Fruit fly (Drosophila melanogaster) whole organism, embryonic: ENCODE data around the gene CG17325.

Experiments
- CG11696 ChIP-seq: fragments of 200-800 bp; sonication (Bioruptor generic); IDR thresholded peaks from 2 replicates; pipeline ENCODE4 v1.3.6; 2022; ENCODE audit warnings: missing biosample characterization, missing genetic modification characterization
- CG13894 ChIP-seq: fragments of 200-800 bp; sonication (Bioruptor generic); optimal IDR thresholded peaks from 3 replicates; lab custom pipeline; 2018; ENCODE audit warnings: missing biosample characterization, mild to moderate bottlenecking, missing genetic modification characterization, moderate library complexity
- CG14441 ChIP-seq: fragments of 200-800 bp; sonication (Bioruptor generic); IDR thresholded peaks from 2 replicates; pipeline ENCODE4 v1.3.6; 2022; ENCODE audit warnings: missing biosample characterization, missing genetic modification characterization
- CG15269 ChIP-seq: fragments of 200-800 bp; sonication (Bioruptor generic); optimal IDR thresholded peaks from 2 replicates; lab custom pipeline; 2018; ENCODE audit warnings: missing biosample characterization, mild to moderate bottlenecking, missing genetic modification characterization, moderate library complexity
- CG17802 ChIP-seq: fragments of 200-800 bp; sonication (Bioruptor generic); optimal IDR thresholded peaks from 2 replicates; lab custom pipeline; 2018; ENCODE audit warnings: missing biosample characterization, mild to moderate bottlenecking, missing genetic modification characterization, moderate library complexity
- CG2116 ChIP-seq: fragments of 200-800 bp; sonication (Bioruptor generic); optimal IDR thresholded peaks from 3 replicates; lab custom pipeline; 2018; ENCODE audit warnings: missing biosample characterization, mild to moderate bottlenecking, missing genetic modification characterization
- CG4328 ChIP-seq: fragments of 200-800 bp; sonication (Bioruptor generic); optimal IDR thresholded peaks from 3 replicates; lab custom pipeline; 2017; ENCODE audit warnings: missing biosample characterization, missing genetic modification reagents, missing genetic modification characterization
- CG5245 ChIP-seq: fragments of 200-800 bp; sonication (Bioruptor generic); optimal IDR thresholded peaks from 3 replicates; lab custom pipeline; 2016; ENCODE audit warnings: missing biosample characterization, missing genetic modification characterization
- CG7839 ChIP-seq: fragments of 200-800 bp; sonication (Bioruptor generic); optimal IDR thresholded peaks from 3 replicates; lab custom pipeline; 2018; ENCODE audit warnings: missing biosample characterization, mild to moderate bottlenecking, missing genetic modification characterization, moderate library complexity
- CG8290 ChIP-seq, 3 experiments: fragments of 200-800 bp; sonication (Bioruptor generic); optimal IDR thresholded peaks; 2 replicates each; lab custom pipeline; 2016 to 2019; ENCODE audit warnings: missing biosample characterization in 3 of 3, missing genetic modification characterization in 3 of 3, mild to moderate bottlenecking in 2 of 3, moderate library complexity in 1 of 3
- CG9215 ChIP-seq: fragments of 200-800 bp; sonication (Bioruptor generic); IDR thresholded peaks from 2 replicates; pipeline ENCODE4 v1.3.6; 2022; ENCODE audit warnings: missing biosample characterization, missing genetic modification characterization
- CG9437 ChIP-seq: fragments of 200-800 bp; sonication (Bioruptor generic); optimal IDR thresholded peaks from 2 replicates; lab custom pipeline; 2018; ENCODE audit warnings: missing biosample characterization, mild to moderate bottlenecking, missing genetic modification characterization
- CG9817 ChIP-seq: fragments of 200-800 bp; sonication (Bioruptor generic); optimal IDR thresholded peaks from 2 replicates; lab custom pipeline; 2018; ENCODE audit warnings: missing biosample characterization, mild to moderate bottlenecking, missing genetic modification characterization, moderate library complexity
- Dad ChIP-seq: fragments of 200-800 bp; sonication (Bioruptor generic); optimal IDR thresholded peaks from 3 replicates; lab custom pipeline; 2016; ENCODE audit warnings: missing biosample characterization, missing genetic modification characterization
- Doc2 ChIP-seq: fragments of 200-800 bp; sonication (Bioruptor generic); IDR thresholded peaks from 2 replicates; pipeline ENCODE4 v1.3.6; 2022; ENCODE audit warnings: missing biosample characterization, missing genetic modification characterization
- Drgx ChIP-seq: fragments of 200-800 bp; sonication (Bioruptor generic); IDR thresholded peaks from 2 replicates; pipeline ENCODE4 v1.3.6; 2022; ENCODE audit warnings: missing biosample characterization, missing genetic modification characterization
- Fer1 ChIP-seq: fragments of 200-800 bp; sonication (Bioruptor generic); optimal IDR thresholded peaks from 2 replicates; lab custom pipeline; 2017; ENCODE audit warnings: missing biosample characterization, mild to moderate bottlenecking, missing genetic modification characterization
- H2.0 ChIP-seq: fragments of 200-800 bp; sonication (Bioruptor generic); IDR thresholded peaks from 2 replicates; pipeline ENCODE4 v1.3.6; 2022; ENCODE audit warnings: missing biosample characterization, missing genetic modification characterization
- HLHmδ ChIP-seq: fragments of 200-800 bp; sonication (Bioruptor generic); optimal IDR thresholded peaks from 2 replicates; lab custom pipeline; 2018; ENCODE audit warnings: missing biosample characterization, mild to moderate bottlenecking, missing genetic modification characterization, moderate library complexity
- Hr3 ChIP-seq: fragments of 200-800 bp; sonication (Bioruptor generic); optimal IDR thresholded peaks from 3 replicates; lab custom pipeline; 2016; ENCODE audit warnings: missing biosample characterization, missing genetic modification characterization
- NfI ChIP-seq: fragments of 200-800 bp; sonication (Bioruptor generic); optimal IDR thresholded peaks from 3 replicates; lab custom pipeline; 2018; ENCODE audit warnings: missing biosample characterization, mild to moderate bottlenecking, missing genetic modification characterization, moderate library complexity
- Trl ChIP-seq, 3 experiments: fragments of >200 bp in 2 of 3; fragments of 200-800 bp in 1 of 3; sonication (Bioruptor generic) in 1 of 3; optimal IDR thresholded peaks; 2 replicates in 1 of 3; 3 replicates in 2 of 3; lab custom pipeline; 2016 to 2017; ENCODE audit warnings: missing biosample characterization in 1 of 3, missing genetic modification characterization in 1 of 3
- Vsx1 ChIP-seq: fragments of 200-800 bp; sonication (Bioruptor generic); optimal IDR thresholded peaks from 2 replicates; lab custom pipeline; 2017; ENCODE audit warnings: missing biosample characterization, mild to moderate bottlenecking, missing genetic modification characterization, missing genetic modification reagents
- abd-A ChIP-seq: fragments of 200-800 bp; sonication (Bioruptor generic); optimal IDR thresholded peaks from 3 replicates; lab custom pipeline; 2019; ENCODE audit warnings: missing biosample characterization, mild to moderate bottlenecking, missing genetic modification characterization, moderate library complexity
- ase ChIP-seq: fragments of 200-800 bp; sonication (Bioruptor generic); IDR thresholded peaks from 3 replicates; pipeline ENCODE4 v1.3.6; 2022; ENCODE audit warnings: missing biosample characterization, missing genetic modification characterization
- ash1 ChIP-seq: fragments of 200-800 bp; sonication (Bioruptor generic); optimal IDR thresholded peaks from 2 replicates; lab custom pipeline; 2018; ENCODE audit warnings: missing biosample characterization, mild to moderate bottlenecking, missing genetic modification characterization
- chif ChIP-seq, 2 experiments: fragments of 200-800 bp; sonication (Bioruptor generic); optimal IDR thresholded peaks; 3 replicates each; lab custom pipeline; 2016; ENCODE audit warnings: missing biosample characterization in 2 of 2, missing genetic modification characterization in 2 of 2
- croc ChIP-seq: fragments of 200-800 bp; sonication (Bioruptor generic); conservative IDR thresholded peaks from 3 replicates; pipeline ENCODE4 v1.3.6; 2022; ENCODE audit warnings: missing biosample characterization, missing genetic modification characterization
- da ChIP-seq: fragments of 200-800 bp; sonication (Bioruptor generic); optimal IDR thresholded peaks from 2 replicates; lab custom pipeline; 2016; ENCODE audit warnings: missing biosample characterization, missing genetic modification characterization
- dan ChIP-seq: fragments of 200-800 bp; sonication (Bioruptor generic); IDR thresholded peaks from 2 replicates; pipeline ENCODE4 v1.3.6; 2022; ENCODE audit warnings: missing biosample characterization, missing genetic modification characterization
- dmrt99B ChIP-seq: fragments of 200-800 bp; sonication (Bioruptor generic); optimal IDR thresholded peaks from 2 replicates; lab custom pipeline; 2018; ENCODE audit warnings: missing biosample characterization, mild to moderate bottlenecking, missing genetic modification characterization, moderate library complexity
- fd102C ChIP-seq: fragments of 200-800 bp; sonication (Bioruptor generic); optimal IDR thresholded peaks from 2 replicates; lab custom pipeline; 2018; ENCODE audit warnings: missing biosample characterization, mild to moderate bottlenecking, missing genetic modification characterization, moderate library complexity
- gcm2 ChIP-seq: fragments of 200-800 bp; sonication (Bioruptor generic); optimal IDR thresholded peaks from 2 replicates; lab custom pipeline; 2016; ENCODE audit warnings: missing biosample characterization, missing genetic modification characterization
- ham ChIP-seq: fragments of 200-800 bp; sonication (Bioruptor generic); IDR thresholded peaks from 2 replicates; pipeline ENCODE4 v1.3.6; 2022; ENCODE audit warnings: missing biosample characterization, missing genetic modification characterization
- luna ChIP-seq: fragments of 200-800 bp; sonication (Bioruptor generic); optimal IDR thresholded peaks from 2 replicates; lab custom pipeline; 2016; ENCODE audit warnings: missing biosample characterization, missing genetic modification characterization
- nerfin-1 ChIP-seq: fragments of 200-800 bp; sonication (Bioruptor generic); optimal IDR thresholded peaks from 3 replicates; lab custom pipeline; 2019; ENCODE audit warnings: missing biosample characterization, mild to moderate bottlenecking, missing genetic modification characterization, moderate library complexity
- nom ChIP-seq: fragments of 200-800 bp; sonication (Bioruptor generic); optimal IDR thresholded peaks from 2 replicates; lab custom pipeline; 2017; ENCODE audit warnings: missing biosample characterization, missing genetic modification characterization, mild to moderate bottlenecking, moderate library complexity, missing genetic modification reagents
- pfk ChIP-seq: fragments of 200-800 bp; sonication (Bioruptor generic); optimal IDR thresholded peaks from 2 replicates; lab custom pipeline; 2018; ENCODE audit warnings: missing biosample characterization, mild to moderate bottlenecking, missing genetic modification characterization, moderate library complexity
- phol ChIP-seq: fragments of 200-800 bp; sonication (Bioruptor generic); optimal IDR thresholded peaks from 3 replicates; lab custom pipeline; 2018; ENCODE audit warnings: missing biosample characterization, mild to moderate bottlenecking, missing genetic modification characterization, moderate library complexity
- pum ChIP-seq: fragments of 200-800 bp; sonication (Bioruptor generic); optimal IDR thresholded peaks from 2 replicates; lab custom pipeline; 2016; ENCODE audit warnings: missing biosample characterization, missing genetic modification characterization
- sima ChIP-seq: fragments of 200-800 bp; sonication (Bioruptor generic); optimal IDR thresholded peaks from 2 replicates; lab custom pipeline; 2016; ENCODE audit warnings: missing biosample characterization, missing genetic modification characterization
- sob ChIP-seq: fragments of 200-800 bp; sonication (Bioruptor generic); IDR thresholded peaks from 2 replicates; pipeline ENCODE4 v1.3.6; 2022; ENCODE audit warnings: missing biosample characterization, missing genetic modification characterization
- sr ChIP-seq: fragments of 200-800 bp; sonication (Bioruptor generic); IDR thresholded peaks from 3 replicates; pipeline ENCODE4 v1.3.6; 2022; ENCODE audit warnings: missing biosample characterization, missing genetic modification characterization
- ssp ChIP-seq: fragments of 200-800 bp; sonication (Bioruptor generic); IDR thresholded peaks from 2 replicates; pipeline ENCODE4 v1.3.6; 2022; ENCODE audit warnings: missing biosample characterization, missing genetic modification characterization
- sug ChIP-seq: fragments of 200-800 bp; optimal IDR thresholded peaks from 2 replicates; lab custom pipeline; 2019; ENCODE audit warnings: missing biosample characterization, mild to moderate bottlenecking, missing genetic modification characterization, moderate library complexity
- twi ChIP-seq: fragments of 200-800 bp; optimal IDR thresholded peaks from 2 replicates; lab custom pipeline; 2019; ENCODE audit warnings: missing biosample characterization, mild to moderate bottlenecking, missing genetic modification characterization, moderate library complexity
- wdn ChIP-seq: fragments of 200-800 bp; sonication (Bioruptor generic); IDR thresholded peaks from 2 replicates; pipeline ENCODE4 v1.3.6; 2022; ENCODE audit warnings: missing biosample characterization, missing genetic modification characterization
- wor ChIP-seq: fragments of 200-800 bp; sonication (Bioruptor generic); IDR thresholded peaks from 2 replicates; pipeline ENCODE4 v1.3.6; 2022; ENCODE audit warnings: missing biosample characterization, missing genetic modification characterization

Gene CG17325

DNA sequence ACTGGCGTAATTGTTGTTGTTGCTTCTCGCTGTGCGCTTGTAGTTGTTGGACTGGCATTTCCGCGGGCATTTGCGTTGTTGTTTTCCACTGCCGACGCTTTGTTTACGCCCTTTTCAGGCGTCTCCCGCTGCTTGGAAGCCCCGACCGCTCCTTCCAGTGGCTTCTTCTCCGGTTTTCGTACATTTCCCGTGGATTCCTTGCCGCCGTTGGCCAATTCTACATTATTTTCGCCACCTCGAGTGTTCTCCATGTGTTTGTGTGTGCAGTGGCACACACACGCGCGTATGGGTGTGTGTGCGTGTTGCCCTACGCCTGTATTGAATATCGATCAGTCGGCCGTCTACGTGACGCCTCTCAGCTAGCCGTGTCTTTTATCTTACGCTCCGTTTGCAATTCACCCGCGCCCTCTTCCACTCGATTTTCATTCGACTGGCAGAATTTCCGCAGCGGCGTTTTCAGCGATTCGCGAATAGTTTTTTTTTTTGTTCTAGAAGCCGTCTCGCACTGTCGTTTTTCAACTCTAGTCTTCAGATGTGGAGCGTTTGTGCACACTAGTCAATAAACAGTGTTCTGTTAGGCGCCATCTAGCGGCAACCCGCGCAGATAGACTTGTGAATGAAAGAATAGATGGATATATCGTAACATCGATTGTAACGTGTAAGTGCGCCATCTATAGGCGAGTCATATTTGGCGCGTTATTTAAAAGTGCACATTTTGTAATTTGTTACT lies 26.9 kb downstream of the CG17325 start, which contains the start of gene CG10600:
CG10600 (minus strand) TSS at position 537 of the 730 bp plus-strand sequence.
- peak; percentile 86 for TF ChIP-seq pum (GFP tag; lab: Kevin White, UChicago)
- TF ChIP-seq sug (tag; lab: Kevin White, UChicago) = peak; percentile 80
- TF ChIP-seq CG4328 = peak; percentile 65
- TF ChIP-seq fd102C (GFP tag; lab: Kevin White, UChicago) = peak; percentile 63
- TF ChIP-seq chif (GFP tag; optimal IDR thresholded peaks at IDR 0.05; lab: Kevin White, UChicago) = peak; percentile 79 to 83
- peak; percentile 4 for TF ChIP-seq pfk (GFP tag; lab: Kevin White, UChicago)
- TF ChIP-seq CG14441 (GFP tag; lab: Robert Waterston, UW) = peak; percentile 63
- TF ChIP-seq twi (tag; lab: Kevin White, UChicago) = peak; percentile 34
- TF ChIP-seq CG9215 (GFP tag; lab: Robert Waterston, UW) = peak; percentile 49; the same call in 1 of the 2 replicates
- peak; percentile 54 for TF ChIP-seq nom (GFP tag; lab: Kevin White, UChicago)
- peak; percentile 86 for TF ChIP-seq NfI (GFP tag; lab: Kevin White, UChicago)
- peak; percentile 59; the same call in 2 of the 3 replicates for TF ChIP-seq ase (GFP tag; lab: Robert Waterston, UW)
- TF ChIP-seq dan (GFP tag; lab: Robert Waterston, UW) = no peak
- peak; percentile 86 for TF ChIP-seq CG2116 (GFP tag; lab: Kevin White, UChicago)
- peak; percentile 83 for TF ChIP-seq CG13894 (tag; lab: Kevin White, UChicago)
- peak; percentile 98 for TF ChIP-seq CG8290 (GFP tag; optimal IDR thresholded peaks at IDR 0.05; lab: Kevin White, UChicago)
- peak; percentile 75 to 95 for TF ChIP-seq CG8290 (tag; optimal IDR thresholded peaks at IDR 0.05; lab: Kevin White, UChicago)
- peak; percentile 54; the same call in 1 of the 2 replicates for TF ChIP-seq wdn (GFP tag; lab: Robert Waterston, UW)
- TF ChIP-seq Doc2 (GFP tag; lab: Robert Waterston, UW) = 0 out of 2 replicates have a peak, but pooled peaks have one; percentile 47
- peak; percentile 53 for TF ChIP-seq H2.0 (GFP tag; lab: Robert Waterston, UW)
- TF ChIP-seq gcm2 (GFP tag; lab: Kevin White, UChicago) = peak; percentile 75
- TF ChIP-seq dmrt99B (tag; lab: Kevin White, UChicago) = no peak
- TF ChIP-seq Vsx1 (GFP tag; lab: Kevin White, UChicago) = no peak
- no peak for TF ChIP-seq CG15269 (tag; lab: Kevin White, UChicago)
- TF ChIP-seq Fer1 (GFP tag; lab: Kevin White, UChicago) = peak; percentile 88
- TF ChIP-seq CG9817 (tag; lab: Kevin White, UChicago) = peak; percentile 72
- TF ChIP-seq Dad (GFP tag; lab: Kevin White, UChicago) = peak; percentile 85
- TF ChIP-seq ham = no peak
- peak; percentile 69 for TF ChIP-seq phol (tag; lab: Kevin White, UChicago)
- TF ChIP-seq abd-A = no peak
- TF ChIP-seq CG11696 (GFP tag; lab: Robert Waterston, UW) = peak; percentile 88
- TF ChIP-seq ssp (GFP tag; lab: Robert Waterston, UW) = peak; percentile 66
- no peak for TF ChIP-seq Drgx
- TF ChIP-seq sob (GFP tag; lab: Robert Waterston, UW) = peak; percentile 92
- 0 out of 2 replicates have a peak, but pooled peaks have one; percentile 12 for TF ChIP-seq wor (GFP tag; lab: Robert Waterston, UW)
- peak; percentile 64 for TF ChIP-seq nerfin-1 (tag; lab: Kevin White, UChicago)
- peak; percentile 63 for TF ChIP-seq CG17802 (tag; lab: Kevin White, UChicago)
- TF ChIP-seq Hr3 (GFP tag; lab: Kevin White, UChicago) = peak; percentile 81
- peak; percentile 34 for TF ChIP-seq sima
- peak; percentile 70 for TF ChIP-seq luna
- peak; percentile 30 for TF ChIP-seq ash1
- TF ChIP-seq CG7839 (tag; lab: Kevin White, UChicago) = peak; percentile 76
- no peak for TF ChIP-seq croc
- peak; percentile 66 for TF ChIP-seq HLHmδ
- peak; percentile 68 for TF ChIP-seq da (GFP tag; lab: Kevin White, UChicago)
- TF ChIP-seq CG9437 = peak; percentile 59
- TF ChIP-seq Trl (optimal IDR thresholded peaks at IDR 0.05; lab: Kevin White, UChicago) = no peak
- peak; percentile 90 for TF ChIP-seq Trl (GFP tag; optimal IDR thresholded peaks at IDR 0.05; lab: Kevin White, UChicago)
- TF ChIP-seq CG5245 = peak; percentile 87
- 0 out of 3 replicates have a peak, but pooled peaks have one; percentile 11 for TF ChIP-seq sr
